Fruit fly (Drosophila melanogaster) whole organism, adult: Measurements from ENCODE around the gene pont.

ENCODE experiments used
- CG14711 ChIP-seq: fragments of 200-800 bp; sonication (Bioruptor generic); optimal IDR thresholded peaks from 2 replicates; lab custom pipeline; 2018; ENCODE audit warnings: missing biosample characterization, mild to moderate bottlenecking, missing genetic modification characterization, moderate library complexity
- Hr96 ChIP-seq: fragments of 200-800 bp; sonication (Bioruptor generic); optimal IDR thresholded peaks from 2 replicates; lab custom pipeline; 2016; ENCODE audit warnings: missing biosample characterization, missing genetic modification characterization

- no peak for TF ChIP-seq CG14711 (tag; lab: Kevin White, UChicago)
- TF ChIP-seq Hr96 (GFP tag; lab: Kevin White, UChicago): no peak
Observed at dm6 chr3R:10266624-10267492, 4.9 kb downstream of the pont start.
